Worm (Caenorhabditis elegans) whole organism, midembryonic: ENCODE measurements around the gene F54D5.7.
"Not testable (repeated sequence)": the region's sequence is repeated elsewhere in the genome, so short reads cannot be mapped to it uniquely, and the experiment has no call there.

ENCODE experiments used
- T22C8.4 ChIP-seq: fragments of 200-800 bp; sonication (Bioruptor generic); IDR thresholded peaks from 2 replicates; pipeline ENCODE4 v1.3.6; 2022; ENCODE audit warnings: missing genetic modification characterization, missing compliant biosample characterization
- cog-1 ChIP-seq: sonication (generic microtip); optimal IDR thresholded peaks from 2 replicates; lab custom pipeline; 2016; ENCODE audit warnings: missing genetic modification characterization, missing compliant biosample characterization
- flt-1 ChIP-seq: fragments of 200-800 bp; sonication (Bioruptor generic); IDR thresholded peaks from 2 replicates; pipeline ENCODE4 v1.3.6; 2022; ENCODE audit warnings: missing genetic modification characterization, missing compliant biosample characterization
- ztf-23 ChIP-seq: fragments of 200-800 bp; sonication (Bioruptor generic); IDR thresholded peaks from 2 replicates; pipeline ENCODE4 v1.3.6; 2022; ENCODE audit warnings: missing genetic modification reagents, missing genetic modification characterization, missing compliant biosample characterization

DNA sequence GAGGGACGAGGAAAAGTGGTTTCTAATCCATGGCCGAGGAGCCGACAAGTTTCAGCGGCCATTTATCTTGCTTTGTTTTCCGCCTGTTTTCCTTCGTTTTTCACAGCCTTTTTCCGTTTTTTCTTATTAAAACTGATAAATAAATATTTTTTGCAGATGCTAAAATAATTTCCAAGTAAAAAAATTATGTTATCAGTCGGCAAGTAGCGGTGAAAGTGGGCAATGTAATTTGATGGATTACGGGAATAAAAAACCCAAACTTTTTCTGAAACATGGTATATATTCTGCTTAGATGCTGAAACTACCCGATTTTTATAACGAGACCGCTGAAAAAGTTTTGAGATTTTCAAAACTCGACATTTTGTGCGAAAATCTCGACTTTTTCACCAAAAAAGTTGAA is 4.7 kb downstream of the F54D5.7 start, which contains the start of gene dhgd-1:
- not testable (repeated sequence) for TF ChIP-seq T22C8.4 (GFP tag; lab: Robert Waterston, UW); flt-1 (GFP tag; lab: Robert Waterston, UW); ztf-23; cog-1 (tag; lab: Kevin White, UChicago)
